Worm (Caenorhabditis elegans) whole organism, L4 larva: ENCODE results near the gene eif-1.A.

Experiments used
- D1046.2 ChIP-seq: fragments of 200-800 bp; sonication (Bioruptor generic); IDR thresholded peaks from 2 replicates; pipeline ENCODE4 v1.3.6; 2022; ENCODE audit warnings: missing genetic modification characterization, missing compliant biosample characterization
- F10B5.3 ChIP-seq: sonication (generic microtip); optimal IDR thresholded peaks from 2 replicates; lab custom pipeline; 2016; ENCODE audit warnings: mild to moderate bottlenecking, missing genetic modification characterization, missing compliant biosample characterization
- F49E8.2 ChIP-seq: sonication (generic microtip); optimal IDR thresholded peaks from 2 replicates; lab custom pipeline; 2016; ENCODE audit warnings: missing compliant biosample characterization, mild to moderate bottlenecking, missing genetic modification characterization, borderline replicate concordance
- T26A8.4 ChIP-seq: fragments of 200-800 bp; sonication (Bioruptor generic); IDR thresholded peaks from 2 replicates; pipeline ENCODE4 v1.3.6; 2022; ENCODE audit warnings: missing genetic modification characterization, missing compliant biosample characterization
- Y105C5A.15 ChIP-seq: fragments of 200-800 bp; sonication (Bioruptor generic); IDR thresholded peaks from 2 replicates; pipeline ENCODE4 v1.3.6; 2022; ENCODE audit warnings: missing genetic modification characterization, missing compliant biosample characterization
- Y5F2A.4 ChIP-seq: fragments of 200-800 bp; sonication (Bioruptor generic); optimal IDR thresholded peaks from 2 replicates; lab custom pipeline; 2018; ENCODE audit warnings: mild to moderate bottlenecking, missing genetic modification characterization, missing compliant biosample characterization
- ZK337.2 ChIP-seq: fragments of 200-800 bp; sonication (Bioruptor generic); IDR thresholded peaks from 2 replicates; pipeline ENCODE4 v1.3.6; 2022; ENCODE audit warnings: missing genetic modification reagents, missing genetic modification characterization, missing compliant biosample characterization
- aly-2 ChIP-seq: sonication (generic microtip); optimal IDR thresholded peaks from 2 replicates; lab custom pipeline; 2018; ENCODE audit warnings: missing biosample characterization, missing genetic modification characterization
- ceh-44 ChIP-seq: fragments of 200-800 bp; sonication (Bioruptor generic); IDR thresholded peaks from 2 replicates; pipeline ENCODE4 v1.3.6; 2022; ENCODE audit warnings: missing genetic modification reagents, missing genetic modification characterization, missing compliant biosample characterization
- ceh-82 ChIP-seq: sonication (generic microtip); optimal IDR thresholded peaks from 2 replicates; lab custom pipeline; 2017; ENCODE audit warnings: missing biosample characterization, missing genetic modification characterization
- cey-2 ChIP-seq: sonication (generic microtip); optimal IDR thresholded peaks from 3 replicates; lab custom pipeline; 2017; ENCODE audit warnings: missing genetic modification characterization, mild to moderate bottlenecking, missing compliant biosample characterization, antibody characterized with exemption, borderline replicate concordance; ENCODE audit not compliant: insufficient read depth
- dmd-6 ChIP-seq: fragments of 200-800 bp; sonication (Bioruptor generic); IDR thresholded peaks from 2 replicates; pipeline ENCODE4 v1.3.6; 2022; ENCODE audit warnings: missing genetic modification reagents, missing genetic modification characterization, missing compliant biosample characterization
- dmd-8 ChIP-seq: fragments of 200-800 bp; sonication (Bioruptor generic); IDR thresholded peaks from 2 replicates; pipeline ENCODE4 v1.3.6; 2022; ENCODE audit warnings: missing genetic modification characterization, missing compliant biosample characterization
- duxl-1 ChIP-seq: sonication (generic microtip); optimal IDR thresholded peaks from 2 replicates; lab custom pipeline; 2016; ENCODE audit warnings: mild to moderate bottlenecking, missing genetic modification characterization, moderate library complexity, missing compliant biosample characterization; ENCODE audit not compliant: poor library complexity
- fkh-10 ChIP-seq: fragments of 150-350 bp; optimal IDR thresholded peaks from 2 replicates; lab custom pipeline; 2014; ENCODE audit warnings: missing biosample characterization, missing genetic modification reagents, missing genetic modification characterization
- gei-8 ChIP-seq: fragments of 200-800 bp; sonication (Bioruptor generic); optimal IDR thresholded peaks from 2 replicates; lab custom pipeline; 2018; ENCODE audit warnings: mild to moderate bottlenecking, missing genetic modification characterization, missing compliant biosample characterization
- jun-1 ChIP-seq: fragments of 150-350 bp; optimal IDR thresholded peaks from 2 replicates; lab custom pipeline; 2014; ENCODE audit warnings: missing biosample characterization, missing genetic modification reagents, missing genetic modification characterization
- lim-7 ChIP-seq: fragments of 200-800 bp; sonication (Bioruptor generic); IDR thresholded peaks from 2 replicates; pipeline ENCODE4 v1.3.6; 2022; ENCODE audit warnings: missing genetic modification characterization, missing compliant biosample characterization
- lin-1 ChIP-seq: fragments of 200-800 bp; sonication (Bioruptor generic); IDR thresholded peaks from 2 replicates; pipeline ENCODE4 v1.3.6; 2022; ENCODE audit warnings: missing genetic modification reagents, missing genetic modification characterization, missing compliant biosample characterization
- lin-13 ChIP-seq: fragments of 150-350 bp; optimal IDR thresholded peaks from 2 replicates; lab custom pipeline; 2014; ENCODE audit warnings: missing biosample characterization, missing genetic modification reagents, missing genetic modification characterization
- lin-15B ChIP-seq: fragments of 150-350 bp; sonication (generic microtip); optimal IDR thresholded peaks from 3 replicates; lab custom pipeline; 2014; ENCODE audit warnings: missing biosample characterization, missing genetic modification characterization
- lin-29 ChIP-seq: fragments of 200-800 bp; sonication (Bioruptor generic); IDR thresholded peaks from 2 replicates; pipeline ENCODE4 v1.3.6; 2022; ENCODE audit warnings: missing genetic modification reagents, missing genetic modification characterization, missing compliant biosample characterization
- lin-38 ChIP-seq: fragments of 200-800 bp; sonication (Bioruptor generic); IDR thresholded peaks from 2 replicates; pipeline ENCODE4 v1.3.6; 2022; ENCODE audit warnings: missing genetic modification reagents, missing genetic modification characterization, missing compliant biosample characterization
- lsy-2 ChIP-seq, 2 experiments: fragments of 150-350 bp in 1 of 2; sonication (generic microtip) in 1 of 2; optimal IDR thresholded peaks; 2 replicates each; lab custom pipeline; 2014 to 2017; ENCODE audit warnings: missing biosample characterization in 2 of 2, missing genetic modification characterization in 2 of 2
- mdl-1 ChIP-seq, 2 experiments: fragments of 150-350 bp in 1 of 2; sonication (generic microtip) in 1 of 2; optimal IDR thresholded peaks; 2 replicates each; lab custom pipeline; 2014 to 2017; ENCODE audit warnings: missing biosample characterization in 2 of 2, missing genetic modification characterization in 2 of 2
- mxl-2 ChIP-seq: fragments of 200-800 bp; sonication (Bioruptor generic); conservative IDR thresholded peaks from 2 replicates; pipeline ENCODE4 v1.3.6; 2022; ENCODE audit warnings: missing genetic modification reagents, missing genetic modification characterization, missing compliant biosample characterization
- nhr-102 ChIP-seq: sonication (generic microtip); optimal IDR thresholded peaks from 2 replicates; lab custom pipeline; 2016; ENCODE audit warnings: mild to moderate bottlenecking, missing genetic modification characterization, moderate library complexity, missing compliant biosample characterization
- nhr-111 ChIP-seq: fragments of 200-800 bp; sonication (Bioruptor generic); optimal IDR thresholded peaks from 2 replicates; lab custom pipeline; 2018; ENCODE audit warnings: mild to moderate bottlenecking, missing genetic modification characterization, missing compliant biosample characterization
- nhr-42 ChIP-seq: fragments of 200-800 bp; sonication (Bioruptor generic); IDR thresholded peaks from 2 replicates; pipeline ENCODE4 v1.3.6; 2022; ENCODE audit warnings: missing genetic modification characterization, missing compliant biosample characterization
- nhr-77 ChIP-seq: fragments of 150-350 bp; optimal IDR thresholded peaks from 2 replicates; lab custom pipeline; 2014; ENCODE audit warnings: missing biosample characterization, missing genetic modification characterization
- php-3 ChIP-seq: fragments of 200-800 bp; sonication (Bioruptor generic); IDR thresholded peaks from 2 replicates; pipeline ENCODE4 v1.3.6; 2022; ENCODE audit warnings: missing genetic modification reagents, missing genetic modification characterization, missing compliant biosample characterization
- saeg-2 ChIP-seq: fragments of 200-800 bp; sonication (Bioruptor generic); IDR thresholded peaks from 2 replicates; pipeline ENCODE4 v1.3.6; 2022; ENCODE audit warnings: missing genetic modification reagents, missing genetic modification characterization, missing compliant biosample characterization
- snpc-1.2 ChIP-seq: fragments of 200-800 bp; sonication (Bioruptor generic); IDR thresholded peaks from 2 replicates; pipeline ENCODE4 v1.3.6; 2022; ENCODE audit warnings: missing genetic modification reagents, missing genetic modification characterization, missing compliant biosample characterization
- spr-1 ChIP-seq: sonication (generic microtip); optimal IDR thresholded peaks from 2 replicates; lab custom pipeline; 2016; ENCODE audit warnings: mild to moderate bottlenecking, missing genetic modification characterization, missing compliant biosample characterization
- unc-130 ChIP-seq: sonication (generic microtip); optimal IDR thresholded peaks from 2 replicates; lab custom pipeline; 2016; ENCODE audit warnings: missing genetic modification reagents, missing genetic modification characterization, missing compliant biosample characterization
- unc-39 ChIP-seq: sonication (generic microtip); optimal IDR thresholded peaks from 2 replicates; lab custom pipeline; 2017; ENCODE audit warnings: missing biosample characterization, missing genetic modification characterization
- unc-62 ChIP-seq, 3 experiments: fragments of 150-350 bp in 1 of 3; sonication (generic microtip); optimal IDR thresholded peaks in 2 of 3; peaks in 1 of 3; 1 replicate in 1 of 3; 2 replicates in 2 of 3; lab custom pipeline; 2014 to 2017; ENCODE audit warnings: missing biosample characterization in 3 of 3, missing genetic modification characterization in 3 of 3, missing genetic modification reagents in 3 of 3, missing genotype in 1 of 3
- vab-7 ChIP-seq: fragments of 200-800 bp; sonication (Bioruptor generic); IDR thresholded peaks from 2 replicates; pipeline ENCODE4 v1.3.6; 2022; ENCODE audit warnings: missing genetic modification reagents, missing genetic modification characterization, missing compliant biosample characterization
- zag-1 ChIP-seq: fragments of 150-350 bp; optimal IDR thresholded peaks from 2 replicates; lab custom pipeline; 2014; ENCODE audit warnings: missing biosample characterization, missing genetic modification characterization
- zip-11 ChIP-seq: fragments of 200-800 bp; sonication (Bioruptor generic); IDR thresholded peaks from 2 replicates; pipeline ENCODE4 v1.3.6; 2022; ENCODE audit warnings: missing genetic modification characterization, missing compliant biosample characterization

The eif-1.A gene

ce11 chrIV:4809397-4809796 is 1.3 kb upstream of the eif-1.A start, which contains the start of gene ubxn-6:
ubxn-6 (minus strand) TSS chrIV:4809497.
- TF ChIP-seq jun-1 (tag; lab: Kevin White, UChicago), result no peak
- TF ChIP-seq ceh-44, result no peak
- TF ChIP-seq dmd-6 (GFP tag; lab: Robert Waterston, UW), result no peak
- no peak for TF ChIP-seq zip-11 (GFP tag; lab: Robert Waterston, UW)
- no peak for TF ChIP-seq lin-15B (tag; lab: Kevin White, UChicago)
- TF ChIP-seq dmd-8 (GFP tag; lab: Robert Waterston, UW), result no peak
- no peak for TF ChIP-seq vab-7
- TF ChIP-seq unc-39 (tag; lab: Kevin White, UChicago), result no peak
- TF ChIP-seq ZK337.2 (GFP tag; lab: Robert Waterston, UW), result no peak
- TF ChIP-seq lin-29 (GFP tag; lab: Robert Waterston, UW), result no peak
- TF ChIP-seq F10B5.3 (tag; lab: Kevin White, UChicago), result no peak
- no peak for TF ChIP-seq saeg-2 (GFP tag; lab: Robert Waterston, UW)
- no peak for TF ChIP-seq F49E8.2
- TF ChIP-seq nhr-111 (GFP tag; lab: Kevin White, UChicago), result no peak

- TF ChIP-seq lim-7 (GFP tag; lab: Robert Waterston, UW) (no peak), mdl-1 (tag; optimal IDR thresholded peaks at IDR 0.05; lab: Kevin White, UChicago) (no peak), mxl-2 (GFP tag; lab: Robert Waterston, UW) (no peak), zag-1 (tag; lab: Kevin White, UChicago) (no peak)
Measured at ce11 chrIV:4809813-4810212, 921 bp upstream of the eif-1.A start, which contains the start of gene H06H21.37. H06H21.37 (minus strand) TSS chrIV:4809974.

- TF ChIP-seq F49E8.2 (peak; percentile 22), ceh-82 (tag; lab: Kevin White, UChicago) (no peak), snpc-1.2 (GFP tag; lab: Robert Waterston, UW) (peak; percentile 85; the same call in 1 of the 2 replicates), nhr-102 (no peak), aly-2 (tag; lab: Kevin White, UChicago) (no peak), lin-38 (GFP tag; lab: Robert Waterston, UW) (peak; percentile 60), T26A8.4 (peak; percentile 18; the same call in 1 of the 2 replicates), lsy-2 (tag; optimal IDR thresholded peaks at IDR 0.05; lab: Kevin White, UChicago) (peak in 1 of 2 experiments; percentile 3), unc-130 (GFP tag; lab: Kevin White, UChicago) (no peak), Y105C5A.15 (GFP tag; lab: Robert Waterston, UW) (peak; percentile 57; the same call in 1 of the 2 replicates), unc-62 (GFP tag; optimal IDR thresholded peaks at IDR 0.05 in 1 of 2; lab: Kevin White, UChicago) (peak in 1 of 2 experiments; percentile 36), unc-62 (tag; optimal IDR thresholded peaks at IDR 0.05; lab: Kevin White, UChicago) (no peak)
- TF ChIP-seq, all 104 proteins: peak for 7
Measured at ce11 chrIV:4811863-4812262, 1.1 kb downstream of the eif-1.A start, which contains the start of gene srw-95. srw-95 (plus strand) TSS chrIV:4812075.

ce11 chrIV:4814185-4814584 is 3.5 kb downstream of the eif-1.A start, which contains the start of gene srw-94:
srw-94 (plus strand) TSS chrIV:4814485.
- no peak for TF ChIP-seq gei-8 (GFP tag; lab: Kevin White, UChicago)
- no peak for TF ChIP-seq Y5F2A.4 (GFP tag; lab: Kevin White, UChicago)
- TF ChIP-seq fkh-10 (GFP tag; lab: Kevin White, UChicago), result no peak
- no peak for TF ChIP-seq php-3
- TF ChIP-seq lin-13 (GFP tag; lab: Kevin White, UChicago), result no peak
- TF ChIP-seq nhr-77, result no peak
- no peak for TF ChIP-seq lin-1
- TF ChIP-seq nhr-42 (GFP tag; lab: Robert Waterston, UW), result no peak
- TF ChIP-seq cey-2 (tag; lab: Kevin White, UChicago), result no peak
- no peak for TF ChIP-seq dmd-6 (GFP tag; lab: Robert Waterston, UW)
- no peak for TF ChIP-seq spr-1
- TF ChIP-seq lin-29 (GFP tag; lab: Robert Waterston, UW), result no peak
- no peak for TF ChIP-seq D1046.2 (GFP tag; lab: Robert Waterston, UW)
- TF ChIP-seq duxl-1 (tag; lab: Kevin White, UChicago), result no peak
